Worm (Caenorhabditis elegans) whole organism, L4 larva: ENCODE results near the gene Y48B6A.5.
"Not testable (repeated sequence)": the region's sequence is repeated elsewhere in the genome, so short reads cannot be mapped to it uniquely, and the experiment has no call there.

Source experiments
- T26A8.4 ChIP-seq: fragments of 200-800 bp; sonication (Bioruptor generic); IDR thresholded peaks from 2 replicates; pipeline ENCODE4 v1.3.6; 2022; ENCODE audit warnings: missing genetic modification characterization, missing compliant biosample characterization
- Y75B8A.6 ChIP-seq: fragments of 200-800 bp; sonication (Bioruptor generic); IDR thresholded peaks from 2 replicates; pipeline ENCODE4 v1.3.6; 2022; ENCODE audit warnings: missing genetic modification reagents, missing genetic modification characterization, missing compliant biosample characterization
- arid-1 ChIP-seq: fragments of 200-800 bp; sonication (Bioruptor generic); conservative IDR thresholded peaks from 2 replicates; pipeline ENCODE4 v1.3.6; 2022; ENCODE audit warnings: missing genetic modification reagents, missing genetic modification characterization, missing compliant biosample characterization
- ceh-32 ChIP-seq: sonication (generic microtip); optimal IDR thresholded peaks from 2 replicates; lab custom pipeline; 2016; ENCODE audit warnings: mild to moderate bottlenecking, missing genetic modification characterization, missing compliant biosample characterization; ENCODE audit not compliant: poor library complexity
- ceh-44 ChIP-seq: fragments of 200-800 bp; sonication (Bioruptor generic); IDR thresholded peaks from 2 replicates; pipeline ENCODE4 v1.3.6; 2022; ENCODE audit warnings: missing genetic modification reagents, missing genetic modification characterization, missing compliant biosample characterization
- cey-2 ChIP-seq: sonication (generic microtip); optimal IDR thresholded peaks from 3 replicates; lab custom pipeline; 2017; ENCODE audit warnings: missing genetic modification characterization, mild to moderate bottlenecking, missing compliant biosample characterization, antibody characterized with exemption, borderline replicate concordance; ENCODE audit not compliant: insufficient read depth
- ctbp-1 ChIP-seq: fragments of 200-800 bp; sonication (Bioruptor generic); IDR thresholded peaks from 2 replicates; pipeline ENCODE4 v1.3.6; 2022; ENCODE audit warnings: missing genetic modification reagents, missing genetic modification characterization, missing compliant biosample characterization
- daf-16 ChIP-seq, 3 experiments: sonication (generic microtip); optimal IDR thresholded peaks; 2 replicates each; lab custom pipeline; 2016 to 2017; ENCODE audit warnings: missing genetic modification characterization in 3 of 3, missing genetic modification reagents in 3 of 3, mild to moderate bottlenecking in 2 of 3, missing compliant biosample characterization in 2 of 3, missing biosample characterization in 1 of 3, moderate library complexity in 1 of 3
- dmd-6 ChIP-seq: fragments of 200-800 bp; sonication (Bioruptor generic); IDR thresholded peaks from 2 replicates; pipeline ENCODE4 v1.3.6; 2022; ENCODE audit warnings: missing genetic modification reagents, missing genetic modification characterization, missing compliant biosample characterization
- dmd-8 ChIP-seq: fragments of 200-800 bp; sonication (Bioruptor generic); IDR thresholded peaks from 2 replicates; pipeline ENCODE4 v1.3.6; 2022; ENCODE audit warnings: missing genetic modification characterization, missing compliant biosample characterization
- dmd-9 ChIP-seq: fragments of 200-800 bp; sonication (Bioruptor generic); IDR thresholded peaks from 2 replicates; pipeline ENCODE4 v1.3.6; 2022; ENCODE audit warnings: missing genetic modification reagents, missing genetic modification characterization, missing compliant biosample characterization
- dpl-1 ChIP-seq: fragments of 150-350 bp; optimal IDR thresholded peaks from 2 replicates; lab custom pipeline; 2014; ENCODE audit warnings: missing biosample characterization, missing genetic modification reagents, missing genetic modification characterization
- dve-1 ChIP-seq: sonication (generic microtip); optimal IDR thresholded peaks from 2 replicates; lab custom pipeline; 2017; ENCODE audit warnings: antibody characterized with exemption, mild to moderate bottlenecking, missing genetic modification characterization, missing compliant biosample characterization; ENCODE audit not compliant: insufficient read depth
- egl-43 ChIP-seq: fragments of 200-800 bp; sonication (Bioruptor generic); IDR thresholded peaks from 2 replicates; pipeline ENCODE4 v1.3.6; 2022; ENCODE audit warnings: missing genetic modification reagents, missing genetic modification characterization, missing compliant biosample characterization
- fkh-10 ChIP-seq: fragments of 150-350 bp; optimal IDR thresholded peaks from 2 replicates; lab custom pipeline; 2014; ENCODE audit warnings: missing biosample characterization, missing genetic modification reagents, missing genetic modification characterization
- hlh-11 ChIP-seq: fragments of 200-800 bp; sonication (Bioruptor generic); optimal IDR thresholded peaks from 2 replicates; lab custom pipeline; 2018; ENCODE audit warnings: mild to moderate bottlenecking, missing genetic modification characterization, missing compliant biosample characterization
- hlh-30 ChIP-seq: sonication (generic microtip); optimal IDR thresholded peaks from 2 replicates; lab custom pipeline; 2017; ENCODE audit warnings: antibody characterized with exemption, mild to moderate bottlenecking, missing genetic modification characterization, missing compliant biosample characterization; ENCODE audit not compliant: insufficient read depth
- hmg-1.1 ChIP-seq: fragments of 200-800 bp; sonication (Bioruptor generic); IDR thresholded peaks from 2 replicates; pipeline ENCODE4 v1.3.6; 2022; ENCODE audit warnings: missing genetic modification reagents, missing genetic modification characterization, missing compliant biosample characterization
- lim-7 ChIP-seq: fragments of 200-800 bp; sonication (Bioruptor generic); IDR thresholded peaks from 2 replicates; pipeline ENCODE4 v1.3.6; 2022; ENCODE audit warnings: missing genetic modification characterization, missing compliant biosample characterization
- lin-1 ChIP-seq: fragments of 200-800 bp; sonication (Bioruptor generic); IDR thresholded peaks from 2 replicates; pipeline ENCODE4 v1.3.6; 2022; ENCODE audit warnings: missing genetic modification reagents, missing genetic modification characterization, missing compliant biosample characterization
- lin-29 ChIP-seq: fragments of 200-800 bp; sonication (Bioruptor generic); IDR thresholded peaks from 2 replicates; pipeline ENCODE4 v1.3.6; 2022; ENCODE audit warnings: missing genetic modification reagents, missing genetic modification characterization, missing compliant biosample characterization
- lin-38 ChIP-seq: fragments of 200-800 bp; sonication (Bioruptor generic); IDR thresholded peaks from 2 replicates; pipeline ENCODE4 v1.3.6; 2022; ENCODE audit warnings: missing genetic modification reagents, missing genetic modification characterization, missing compliant biosample characterization
- lir-3 ChIP-seq: sonication (generic microtip); optimal IDR thresholded peaks from 2 replicates; lab custom pipeline; 2016; ENCODE audit warnings: mild to moderate bottlenecking, missing genetic modification characterization, missing compliant biosample characterization
- lsy-2 ChIP-seq, 2 experiments: fragments of 150-350 bp in 1 of 2; sonication (generic microtip) in 1 of 2; optimal IDR thresholded peaks; 2 replicates each; lab custom pipeline; 2014 to 2017; ENCODE audit warnings: missing biosample characterization in 2 of 2, missing genetic modification characterization in 2 of 2
- madf-5 ChIP-seq, 2 experiments: fragments of 200-800 bp; sonication (Bioruptor generic); IDR thresholded peaks; 2 replicates each; pipeline ENCODE4 v1.3.6; 2022; ENCODE audit warnings: missing compliant biosample characterization in 2 of 2, missing genetic modification characterization in 2 of 2
- madf-9 ChIP-seq: fragments of 200-800 bp; sonication (Bioruptor generic); conservative IDR thresholded peaks from 2 replicates; pipeline ENCODE4 v1.3.6; 2022; ENCODE audit warnings: missing genetic modification reagents, missing genetic modification characterization, missing compliant biosample characterization
- mep-1 ChIP-seq: fragments of 150-350 bp; sonication (generic microtip); optimal IDR thresholded peaks from 3 replicates; lab custom pipeline; 2014; ENCODE audit warnings: missing biosample characterization, missing genetic modification characterization
- mes-2 ChIP-seq: sonication (generic microtip); optimal IDR thresholded peaks from 2 replicates; lab custom pipeline; 2016; ENCODE audit warnings: missing genotype, mild to moderate bottlenecking, missing genetic modification characterization, missing compliant biosample characterization; ENCODE audit not compliant: poor library complexity, severe bottlenecking
- nhr-102 ChIP-seq: sonication (generic microtip); optimal IDR thresholded peaks from 2 replicates; lab custom pipeline; 2016; ENCODE audit warnings: mild to moderate bottlenecking, missing genetic modification characterization, moderate library complexity, missing compliant biosample characterization
- nhr-11 ChIP-seq: fragments of 150-350 bp; optimal IDR thresholded peaks from 2 replicates; lab custom pipeline; 2014; ENCODE audit warnings: missing biosample characterization, missing genetic modification characterization
- nhr-42 ChIP-seq: fragments of 200-800 bp; sonication (Bioruptor generic); IDR thresholded peaks from 2 replicates; pipeline ENCODE4 v1.3.6; 2022; ENCODE audit warnings: missing genetic modification characterization, missing compliant biosample characterization
- nhr-48 ChIP-seq: sonication (generic microtip); optimal IDR thresholded peaks from 2 replicates; lab custom pipeline; 2016; ENCODE audit warnings: mild to moderate bottlenecking, missing genetic modification characterization, missing compliant biosample characterization
- nhr-76 ChIP-seq: fragments of 150-350 bp; optimal IDR thresholded peaks from 2 replicates; lab custom pipeline; 2014; ENCODE audit warnings: missing biosample characterization, missing genetic modification characterization
- nhr-77 ChIP-seq: fragments of 150-350 bp; optimal IDR thresholded peaks from 2 replicates; lab custom pipeline; 2014; ENCODE audit warnings: missing biosample characterization, missing genetic modification characterization
- pha-4 ChIP-seq, 2 experiments: fragments of 150-350 bp in 1 of 2; fragments of 200-800 bp in 1 of 2; sonication (Bioruptor generic) in 1 of 2; IDR thresholded peaks in 1 of 2; optimal IDR thresholded peaks in 1 of 2; 2 replicates each; pipeline versions ENCODE4 v1.3.6 to Lab custom; 2014 to 2022; ENCODE audit warnings: missing genetic modification characterization in 2 of 2, missing genetic modification reagents in 2 of 2, missing biosample characterization in 1 of 2, missing compliant biosample characterization in 1 of 2
- php-3 ChIP-seq: fragments of 200-800 bp; sonication (Bioruptor generic); IDR thresholded peaks from 2 replicates; pipeline ENCODE4 v1.3.6; 2022; ENCODE audit warnings: missing genetic modification reagents, missing genetic modification characterization, missing compliant biosample characterization
- rbr-2 ChIP-seq: sonication (generic microtip); optimal IDR thresholded peaks from 2 replicates; lab custom pipeline; 2016; ENCODE audit warnings: missing genotype, missing genetic modification characterization, missing compliant biosample characterization
- saeg-2 ChIP-seq: fragments of 200-800 bp; sonication (Bioruptor generic); IDR thresholded peaks from 2 replicates; pipeline ENCODE4 v1.3.6; 2022; ENCODE audit warnings: missing genetic modification reagents, missing genetic modification characterization, missing compliant biosample characterization
- snpc-4 ChIP-seq: fragments of 150-350 bp; optimal IDR thresholded peaks from 2 replicates; lab custom pipeline; 2014; ENCODE audit warnings: missing biosample characterization, missing genetic modification characterization
- spr-1 ChIP-seq: sonication (generic microtip); optimal IDR thresholded peaks from 2 replicates; lab custom pipeline; 2016; ENCODE audit warnings: mild to moderate bottlenecking, missing genetic modification characterization, missing compliant biosample characterization
- tra-1 ChIP-seq: fragments of 200-800 bp; sonication (Bioruptor generic); IDR thresholded peaks from 2 replicates; pipeline ENCODE4 v1.3.6; 2022; ENCODE audit warnings: missing genetic modification reagents, missing genetic modification characterization, missing compliant biosample characterization
- unc-130 ChIP-seq: sonication (generic microtip); optimal IDR thresholded peaks from 2 replicates; lab custom pipeline; 2016; ENCODE audit warnings: missing genetic modification reagents, missing genetic modification characterization, missing compliant biosample characterization
- vab-7 ChIP-seq: fragments of 200-800 bp; sonication (Bioruptor generic); IDR thresholded peaks from 2 replicates; pipeline ENCODE4 v1.3.6; 2022; ENCODE audit warnings: missing genetic modification reagents, missing genetic modification characterization, missing compliant biosample characterization

Gene Y48B6A.5

DNA sequence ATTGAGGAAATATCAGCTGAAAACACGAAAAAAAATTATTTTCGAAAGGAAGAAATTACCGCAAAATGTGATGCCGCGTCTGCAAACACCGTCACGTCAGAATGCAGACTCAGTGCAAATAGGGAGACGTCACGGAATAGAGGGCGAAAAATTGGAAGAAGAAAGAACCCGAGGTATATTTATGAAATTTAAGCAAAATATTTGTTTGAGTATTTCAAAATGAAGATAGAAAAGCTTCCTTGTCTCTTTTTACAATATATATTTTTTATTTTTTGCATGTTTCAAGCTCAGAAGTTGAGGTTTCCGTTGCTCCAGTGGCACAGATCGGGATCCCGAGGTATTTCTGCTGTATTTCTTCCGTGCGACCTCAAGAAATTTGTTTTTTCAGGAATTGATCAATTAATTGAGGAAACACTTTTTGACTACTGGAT is 31.1 kb downstream of the Y48B6A.5 start, which contains the start of gene W03H9.2 (continued):
- TF ChIP-seq php-3 (GFP tag; lab: Robert Waterston, UW), result no peak
- TF ChIP-seq Y75B8A.6 (GFP tag; lab: Robert Waterston, UW), result no peak
- TF ChIP-seq hmg-1.1 (GFP tag; lab: Robert Waterston, UW), result peak; percentile 85
- TF ChIP-seq nhr-11 (tag; lab: Kevin White, UChicago), result no peak
- TF ChIP-seq lsy-2 (tag; optimal IDR thresholded peaks at IDR 0.05; lab: Kevin White, UChicago), result peak in 1 of 2 experiments; percentile 71
- no peak for TF ChIP-seq snpc-4 (tag; lab: Kevin White, UChicago)
- peak; percentile 58; the same call in 1 of the 2 replicates for TF ChIP-seq pha-4 (GFP tag; IDR thresholded peaks at IDR 0.05; lab: Robert Waterston, UW)
- no peak for TF ChIP-seq pha-4 (tag; optimal IDR thresholded peaks at IDR 0.05; lab: Kevin White, UChicago)
- TF ChIP-seq lim-7, result no peak
- TF ChIP-seq lir-3 (tag; lab: Kevin White, UChicago), result peak; percentile 41
- peak; percentile 61 for TF ChIP-seq fkh-10 (GFP tag; lab: Kevin White, UChicago)
- TF ChIP-seq rbr-2 (tag; lab: Kevin White, UChicago), result peak; percentile 65
- no peak for TF ChIP-seq lin-1 (GFP tag; lab: Robert Waterston, UW)
- TF ChIP-seq dmd-8 (GFP tag; lab: Robert Waterston, UW), result no peak
- no peak for TF ChIP-seq spr-1 (tag; lab: Kevin White, UChicago)
- no peak for TF ChIP-seq nhr-76
- TF ChIP-seq lin-29 (GFP tag; lab: Robert Waterston, UW), result no peak
- TF ChIP-seq dve-1 (tag; lab: Kevin White, UChicago), result no peak
- TF ChIP-seq ceh-32 (tag; lab: Kevin White, UChicago), result no peak
- TF ChIP-seq lin-38, result peak; percentile 80
- no peak for TF ChIP-seq cey-2 (tag; lab: Kevin White, UChicago)
- TF ChIP-seq mes-2 (tag; lab: Kevin White, UChicago), result peak; percentile 95
- TF ChIP-seq nhr-48 (tag; lab: Kevin White, UChicago), result peak; percentile 4

ce11 chrII:14142098-14142554 is 32.9 kb downstream of the Y48B6A.5 start, which contains the start of gene cacn-1:
cacn-1 (minus strand) TSS chrII:14142148.
- TF ChIP-seq nhr-102 (tag; lab: Kevin White, UChicago), result peak; percentile 50
- TF ChIP-seq madf-9 (GFP tag; lab: Robert Waterston, UW), result peak; percentile 41; the same call in 1 of the 2 replicates
- peak; percentile 48 for TF ChIP-seq dpl-1 (GFP tag; lab: Kevin White, UChicago)
- peak; percentile 60; the same call in 1 of the 2 replicates for TF ChIP-seq vab-7
- peak; percentile 60; the same call in 1 of the 2 replicates for TF ChIP-seq pha-4 (GFP tag; IDR thresholded peaks at IDR 0.05; lab: Robert Waterston, UW)
- not testable (repeated sequence) for TF ChIP-seq pha-4 (tag; optimal IDR thresholded peaks at IDR 0.05; lab: Kevin White, UChicago); daf-16 (GFP tag; optimal IDR thresholded peaks at IDR 0.05; lab: Kevin White, UChicago)
- TF ChIP-seq T26A8.4 (GFP tag; lab: Robert Waterston, UW), result peak; percentile 72
- 0 out of 4 replicates have a peak, but pooled peaks of 1 of the 2 experiments have one; percentile 31 for TF ChIP-seq madf-5 (GFP tag; IDR thresholded peaks at IDR 0.05; lab: Robert Waterston, UW)
- TF ChIP-seq daf-16 (tag; optimal IDR thresholded peaks at IDR 0.05; lab: Kevin White, UChicago), result peak; percentile 15
- 0 out of 2 replicates have a peak, but pooled peaks have one; percentile 22 for TF ChIP-seq lin-1 (GFP tag; lab: Robert Waterston, UW)
- peak; percentile 47; the same call in 1 of the 2 replicates for TF ChIP-seq ceh-44 (GFP tag; lab: Robert Waterston, UW)
- 0 out of 2 replicates have a peak, but pooled peaks have one; percentile 46 for TF ChIP-seq ctbp-1
- peak; percentile 46 for TF ChIP-seq dmd-6 (GFP tag; lab: Robert Waterston, UW)
- peak; percentile 52; the same call in 1 of the 2 replicates for TF ChIP-seq arid-1 (GFP tag; lab: Robert Waterston, UW)
- TF ChIP-seq dmd-9 (GFP tag; lab: Robert Waterston, UW), result 0 out of 2 replicates have a peak, but pooled peaks have one; percentile 52
- TF ChIP-seq hmg-1.1 (GFP tag; lab: Robert Waterston, UW), result peak; percentile 84
- TF ChIP-seq unc-130, result peak; percentile 13
- 0 out of 2 replicates have a peak, but pooled peaks have one; percentile 50 for TF ChIP-seq saeg-2 (GFP tag; lab: Robert Waterston, UW)
- peak in 1 of 2 experiments; percentile 63 for TF ChIP-seq lsy-2 (tag; optimal IDR thresholded peaks at IDR 0.05; lab: Kevin White, UChicago)
- TF ChIP-seq rbr-2 (tag; lab: Kevin White, UChicago), result peak; percentile 33
- peak; percentile 18 for TF ChIP-seq hlh-11
- 0 out of 2 replicates have a peak, but pooled peaks have one; percentile 18 for TF ChIP-seq tra-1
- peak; percentile 89 for TF ChIP-seq nhr-42 (GFP tag; lab: Robert Waterston, UW)
- TF ChIP-seq egl-43, result peak; percentile 71; the same call in 1 of the 2 replicates
- peak; percentile 22 for TF ChIP-seq hlh-30 (tag; lab: Kevin White, UChicago)
- TF ChIP-seq lin-38, result peak; percentile 87
- peak; percentile 51 for TF ChIP-seq nhr-77 (tag; lab: Kevin White, UChicago)
- peak; percentile 11; the same call in 1 of the 2 replicates for TF ChIP-seq php-3 (GFP tag; lab: Robert Waterston, UW)
- peak; percentile 53 for TF ChIP-seq dve-1 (tag; lab: Kevin White, UChicago)
- TF ChIP-seq mep-1, result peak; percentile 34
- peak; percentile 87 for TF ChIP-seq mes-2 (tag; lab: Kevin White, UChicago)
- TF ChIP-seq lim-7, result peak; percentile 56; the same call in 1 of the 2 replicates
